Fruit fly (Drosophila melanogaster) whole organism, prepupa: ENCODE results near the gene CG43116.
A peak's percentile ranks its signal among the peaks of the same experiment; 100 is the strongest.

Experiments
- Blimp-1 ChIP-seq: fragments of 200-800 bp; sonication (Bioruptor generic); optimal IDR thresholded peaks from 3 replicates; lab custom pipeline; 2017; ENCODE audit warnings: missing biosample characterization, missing genetic modification characterization, mild to moderate bottlenecking, moderate library complexity, missing genetic modification reagents
- CG10669 ChIP-seq: fragments of 200-800 bp; sonication (Bioruptor generic); optimal IDR thresholded peaks from 3 replicates; lab custom pipeline; 2018; ENCODE audit warnings: missing biosample characterization, mild to moderate bottlenecking, missing genetic modification characterization, moderate library complexity
- CG11294 ChIP-seq: fragments of 200-800 bp; sonication (Bioruptor generic); IDR thresholded peaks from 2 replicates; pipeline ENCODE4 v1.3.6; 2022; ENCODE audit warnings: missing biosample characterization, missing genetic modification characterization
- CG11762 ChIP-seq: fragments of 200-800 bp; sonication (Bioruptor generic); optimal IDR thresholded peaks from 3 replicates; lab custom pipeline; 2016; ENCODE audit warnings: missing biosample characterization, missing genetic modification characterization; ENCODE audit not compliant: insufficient read depth
- CG15336 ChIP-seq: fragments of 200-800 bp; sonication (Bioruptor generic); IDR thresholded peaks from 2 replicates; pipeline ENCODE4 v1.3.6; 2022; ENCODE audit warnings: missing biosample characterization, missing genetic modification characterization
- CG1621 ChIP-seq: fragments of 200-800 bp; sonication (Bioruptor generic); optimal IDR thresholded peaks from 3 replicates; lab custom pipeline; 2018; ENCODE audit warnings: missing biosample characterization, mild to moderate bottlenecking, missing genetic modification characterization
- CG16779 ChIP-seq: fragments of 200-800 bp; sonication (Bioruptor generic); optimal IDR thresholded peaks from 3 replicates; lab custom pipeline; 2017; ENCODE audit warnings: missing biosample characterization, mild to moderate bottlenecking, missing genetic modification characterization
- CG31627 ChIP-seq: fragments of 200-800 bp; sonication (Bioruptor generic); optimal IDR thresholded peaks from 3 replicates; lab custom pipeline; 2016; ENCODE audit warnings: missing biosample characterization, missing genetic modification characterization
- CG32006 ChIP-seq: fragments of 200-800 bp; sonication (Bioruptor generic); optimal IDR thresholded peaks from 3 replicates; lab custom pipeline; 2017; ENCODE audit warnings: missing biosample characterization, mild to moderate bottlenecking, missing genetic modification characterization
- CG3919 ChIP-seq: fragments of 200-800 bp; sonication (Bioruptor generic); optimal IDR thresholded peaks from 3 replicates; lab custom pipeline; 2016; ENCODE audit warnings: missing biosample characterization, missing genetic modification characterization
- CG4318 ChIP-seq: fragments of 200-800 bp; sonication (Bioruptor generic); optimal IDR thresholded peaks from 3 replicates; lab custom pipeline; 2017; ENCODE audit warnings: missing biosample characterization, mild to moderate bottlenecking, missing genetic modification characterization
- CG6163 ChIP-seq: fragments of 200-800 bp; sonication (Bioruptor generic); IDR thresholded peaks from 3 replicates; pipeline ENCODE4 v1.3.6; 2022; ENCODE audit warnings: missing biosample characterization, missing genetic modification characterization
- CG6276 ChIP-seq: fragments of 200-800 bp; sonication (Bioruptor generic); optimal IDR thresholded peaks from 2 replicates; lab custom pipeline; 2017; ENCODE audit warnings: missing biosample characterization, mild to moderate bottlenecking, missing genetic modification characterization
- CG6808 ChIP-seq: fragments of 200-800 bp; sonication (Bioruptor generic); optimal IDR thresholded peaks from 3 replicates; lab custom pipeline; 2017; ENCODE audit warnings: missing biosample characterization, missing genetic modification characterization, mild to moderate bottlenecking, moderate library complexity, missing genetic modification reagents
- CG7368 ChIP-seq: fragments of 200-800 bp; sonication (Bioruptor generic); optimal IDR thresholded peaks from 3 replicates; lab custom pipeline; 2016; ENCODE audit warnings: missing biosample characterization, missing genetic modification characterization
- CG8119 ChIP-seq: fragments of 200-800 bp; sonication (Bioruptor generic); IDR thresholded peaks from 3 replicates; pipeline ENCODE4 v1.3.6; 2022; ENCODE audit warnings: missing biosample characterization, missing genetic modification characterization
- CG8319 ChIP-seq: fragments of 200-800 bp; sonication (Bioruptor generic); optimal IDR thresholded peaks from 3 replicates; lab custom pipeline; 2016; ENCODE audit warnings: missing biosample characterization, missing genetic modification characterization
- CG9139 ChIP-seq: fragments of 200-800 bp; sonication (Bioruptor generic); optimal IDR thresholded peaks from 3 replicates; lab custom pipeline; 2017; ENCODE audit warnings: missing biosample characterization, mild to moderate bottlenecking, missing genetic modification characterization
- Eip75B ChIP-seq: fragments of 200-800 bp; sonication (Bioruptor generic); optimal IDR thresholded peaks from 3 replicates; lab custom pipeline; 2016; ENCODE audit warnings: missing biosample characterization, missing genetic modification characterization
- Eip78C ChIP-seq: fragments of 200-800 bp; sonication (Bioruptor generic); peaks from one replicate; lab custom pipeline; 2016; ENCODE audit warnings: missing biosample characterization, missing genetic modification characterization
- Eip93F ChIP-seq: fragments of 200-800 bp; sonication (Bioruptor generic); optimal IDR thresholded peaks from 2 replicates; lab custom pipeline; 2016; ENCODE audit warnings: missing biosample characterization, mild to moderate bottlenecking, missing genetic modification characterization
- Ets21C ChIP-seq: fragments of 200-800 bp; sonication (Bioruptor generic); optimal IDR thresholded peaks from 3 replicates; lab custom pipeline; 2016; ENCODE audit warnings: missing biosample characterization, missing genetic modification characterization
- Ets96B ChIP-seq: fragments of 200-800 bp; optimal IDR thresholded peaks from 2 replicates; lab custom pipeline; 2019; ENCODE audit warnings: missing biosample characterization, mild to moderate bottlenecking, missing genetic modification characterization, moderate library complexity
- Hr38 ChIP-seq: sonication (Bioruptor generic); optimal IDR thresholded peaks from 2 replicates; lab custom pipeline; 2016; ENCODE audit warnings: missing biosample characterization, missing genetic modification characterization
- Hr4 ChIP-seq: fragments of 200-800 bp; sonication (Bioruptor generic); optimal IDR thresholded peaks from 3 replicates; lab custom pipeline; 2016; ENCODE audit warnings: missing biosample characterization, missing genetic modification characterization
- Lpt ChIP-seq: fragments of 200-800 bp; sonication (Bioruptor generic); optimal IDR thresholded peaks from 3 replicates; lab custom pipeline; 2016; ENCODE audit warnings: missing biosample characterization, missing genetic modification characterization
- Sox102F ChIP-seq: fragments of 200-800 bp; sonication (Bioruptor generic); optimal IDR thresholded peaks from 2 replicates; lab custom pipeline; 2016; ENCODE audit warnings: missing biosample characterization, mild to moderate bottlenecking, missing genetic modification characterization
- Sox14 ChIP-seq: fragments of 200-800 bp; sonication (Bioruptor generic); optimal IDR thresholded peaks from 3 replicates; lab custom pipeline; 2016; ENCODE audit warnings: missing biosample characterization, missing genetic modification characterization
- Sox15 ChIP-seq: fragments of 200-800 bp; sonication (Bioruptor generic); optimal IDR thresholded peaks from 3 replicates; lab custom pipeline; 2016; ENCODE audit warnings: missing biosample characterization, missing genetic modification characterization
- achi ChIP-seq: fragments of 200-800 bp; sonication (Bioruptor generic); optimal IDR thresholded peaks from 3 replicates; lab custom pipeline; 2016; ENCODE audit warnings: missing biosample characterization, missing genetic modification characterization
- acj6 ChIP-seq: fragments of 200-800 bp; sonication (Bioruptor generic); optimal IDR thresholded peaks from 3 replicates; lab custom pipeline; 2016; ENCODE audit warnings: missing biosample characterization, missing genetic modification characterization
- cyc ChIP-seq: fragments of 200-800 bp; sonication (Bioruptor generic); optimal IDR thresholded peaks from 3 replicates; lab custom pipeline; 2016; ENCODE audit warnings: missing biosample characterization, missing genetic modification characterization
- dsx ChIP-seq: fragments of 200-800 bp; optimal IDR thresholded peaks from 3 replicates; lab custom pipeline; 2019; ENCODE audit warnings: missing biosample characterization, mild to moderate bottlenecking, missing genetic modification characterization, moderate library complexity; ENCODE audit not compliant: poor library complexity, severe bottlenecking
- eg ChIP-seq: fragments of 200-800 bp; sonication (Bioruptor generic); IDR thresholded peaks from 3 replicates; pipeline ENCODE4 v1.3.6; 2022; ENCODE audit warnings: missing biosample characterization, missing genetic modification characterization
- esn ChIP-seq: fragments of 200-800 bp; sonication (Bioruptor generic); optimal IDR thresholded peaks from 2 replicates; lab custom pipeline; 2016; ENCODE audit warnings: missing biosample characterization, mild to moderate bottlenecking, missing genetic modification characterization, moderate library complexity
- fd85E ChIP-seq: fragments of 200-800 bp; sonication (Bioruptor generic); optimal IDR thresholded peaks from 3 replicates; lab custom pipeline; 2016; ENCODE audit warnings: missing biosample characterization, missing genetic modification characterization
- fkh ChIP-seq: fragments of 200-800 bp; sonication (Bioruptor generic); optimal IDR thresholded peaks from 3 replicates; lab custom pipeline; 2017; ENCODE audit warnings: missing biosample characterization, mild to moderate bottlenecking, missing genetic modification characterization, moderate library complexity
- net ChIP-seq: fragments of 200-800 bp; sonication (Bioruptor generic); optimal IDR thresholded peaks from 3 replicates; lab custom pipeline; 2016; ENCODE audit warnings: missing biosample characterization, missing genetic modification characterization
- pdm3 ChIP-seq: fragments of 200-800 bp; sonication (Bioruptor generic); optimal IDR thresholded peaks from 3 replicates; lab custom pipeline; 2016; ENCODE audit warnings: missing biosample characterization, missing genetic modification characterization
- spab ChIP-seq: fragments of 200-800 bp; sonication (Bioruptor generic); optimal IDR thresholded peaks from 2 replicates; lab custom pipeline; 2017; ENCODE audit warnings: missing biosample characterization, mild to moderate bottlenecking, missing genetic modification characterization, missing genetic modification reagents
- ss ChIP-seq, 2 experiments: fragments of 200-800 bp; sonication (Bioruptor generic); optimal IDR thresholded peaks; 2 replicates in 1 of 2; 3 replicates in 1 of 2; lab custom pipeline; 2017 to 2018; ENCODE audit warnings: mild to moderate bottlenecking in 2 of 2, missing biosample characterization in 2 of 2, missing genetic modification characterization in 2 of 2, moderate library complexity in 1 of 2
- vri ChIP-seq: fragments of 200-800 bp; sonication (Bioruptor generic); optimal IDR thresholded peaks from 3 replicates; lab custom pipeline; 2016; ENCODE audit warnings: missing biosample characterization, mild to moderate bottlenecking, missing genetic modification characterization

Gene CG43116

dm6 chr3R:26002570-26003332, 6.0 kb upstream of the CG43116 start (continued):
- TF ChIP-seq achi (no peak), Ets21C (GFP tag; lab: Kevin White, UChicago) (no peak), CG3919 (GFP tag; lab: Kevin White, UChicago) (no peak), Sox102F (GFP tag; lab: Kevin White, UChicago) (no peak), CG6276 (GFP tag; lab: Kevin White, UChicago) (peak; percentile 4), ss (GFP tag; optimal IDR thresholded peaks at IDR 0.05; lab: Kevin White, UChicago) (peak in 1 of 2 experiments; percentile 78), Blimp-1 (peak; percentile 50), CG15336 (GFP tag; lab: Robert Waterston, UW) (no peak)

dm6 chr3R:26002039-26002438, 5.2 kb upstream of the CG43116 start:
- no peak for TF ChIP-seq CG11294
- TF ChIP-seq pdm3 (GFP tag; lab: Kevin White, UChicago): no peak
- TF ChIP-seq Eip75B (GFP tag; lab: Kevin White, UChicago): no peak
- no peak for TF ChIP-seq CG32006 (GFP tag; lab: Kevin White, UChicago)
- TF ChIP-seq cyc (GFP tag; lab: Kevin White, UChicago): no peak
- TF ChIP-seq eg (GFP tag; lab: Robert Waterston, UW): no peak
- TF ChIP-seq CG8119: no peak
- TF ChIP-seq esn (GFP tag; lab: Kevin White, UChicago): no peak
- TF ChIP-seq dsx (GFP tag; lab: Kevin White, UChicago): no peak
- no peak for TF ChIP-seq net (GFP tag; lab: Kevin White, UChicago)
- TF ChIP-seq CG7368 (GFP tag; lab: Kevin White, UChicago): no peak
- no peak for TF ChIP-seq Eip78C (GFP tag; lab: Kevin White, UChicago)
- no peak for TF ChIP-seq vri
- no peak for TF ChIP-seq Ets96B (tag; lab: Kevin White, UChicago)
- no peak for TF ChIP-seq CG6276 (GFP tag; lab: Kevin White, UChicago)
- TF ChIP-seq, all 60 proteins: peak for 0

- TF ChIP-seq Ets21C (GFP tag; lab: Kevin White, UChicago) (no peak), cyc (GFP tag; lab: Kevin White, UChicago) (no peak), CG1621 (peak; percentile 22), Hr38 (GFP tag; lab: Kevin White, UChicago) (no peak), ss (GFP tag; optimal IDR thresholded peaks at IDR 0.05; lab: Kevin White, UChicago) (peak; percentile 61 to 79), Eip75B (GFP tag; lab: Kevin White, UChicago) (no peak), Blimp-1 (peak; percentile 57), CG6808 (GFP tag; lab: Kevin White, UChicago) (peak; percentile 27), Hr4 (GFP tag; lab: Kevin White, UChicago) (no peak), Lpt (GFP tag; lab: Kevin White, UChicago) (no peak), CG8319 (GFP tag; lab: Kevin White, UChicago) (no peak), CG31627 (no peak), CG9139 (GFP tag; lab: Kevin White, UChicago) (peak; percentile 10), CG11294 (no peak), fkh (GFP tag; lab: Kevin White, UChicago) (peak; percentile 15), CG3919 (GFP tag; lab: Kevin White, UChicago) (no peak), Eip78C (GFP tag; lab: Kevin White, UChicago) (peak; percentile 40), CG11762 (no peak), acj6 (GFP tag; lab: Kevin White, UChicago) (no peak), CG6276 (GFP tag; lab: Kevin White, UChicago) (no peak), Sox15 (GFP tag; lab: Kevin White, UChicago) (no peak), fd85E (no peak), Eip93F (GFP tag; lab: Kevin White, UChicago) (no peak), CG4318 (GFP tag; lab: Kevin White, UChicago) (no peak), Sox102F (GFP tag; lab: Kevin White, UChicago) (no peak), CG32006 (GFP tag; lab: Kevin White, UChicago) (no peak), CG6163 (GFP tag; lab: Robert Waterston, UW) (0 out of 3 replicates have a peak, but pooled peaks have one; percentile 24), CG10669 (no peak), CG16779 (tag; lab: Kevin White, UChicago) (no peak), CG7368 (GFP tag; lab: Kevin White, UChicago) (no peak), Sox14 (no peak), spab (GFP tag; lab: Kevin White, UChicago) (no peak)
Measured at dm6 chr3R:26000720-26001682, 4.2 kb upstream of the CG43116 start.
